Fruit fly (Drosophila melanogaster) whole organism, adult: ENCODE results near the gene CG15818.

ENCODE experiments used
- CG11617 ChIP-seq: fragments of 200-800 bp; sonication (Bioruptor generic); optimal IDR thresholded peaks from 2 replicates; lab custom pipeline; 2017; ENCODE audit warnings: mild to moderate bottlenecking, missing biosample characterization, missing genetic modification reagents, missing genetic modification characterization
- CG12768 ChIP-seq: fragments of 200-800 bp; sonication (Bioruptor generic); optimal IDR thresholded peaks from 2 replicates; lab custom pipeline; 2017; ENCODE audit warnings: missing biosample characterization, missing genetic modification characterization, mild to moderate bottlenecking, moderate library complexity, missing genetic modification reagents
- CG14711 ChIP-seq: fragments of 200-800 bp; sonication (Bioruptor generic); optimal IDR thresholded peaks from 2 replicates; lab custom pipeline; 2018; ENCODE audit warnings: missing biosample characterization, mild to moderate bottlenecking, missing genetic modification characterization, moderate library complexity
- CG1620 ChIP-seq: fragments of 200-800 bp; sonication (Bioruptor generic); optimal IDR thresholded peaks from 2 replicates; lab custom pipeline; 2016; ENCODE audit warnings: missing biosample characterization, missing genetic modification characterization
- CG33017 ChIP-seq: fragments of 200-800 bp; sonication (Bioruptor generic); optimal IDR thresholded peaks from 2 replicates; lab custom pipeline; 2018; ENCODE audit warnings: missing biosample characterization, mild to moderate bottlenecking, missing genetic modification characterization, moderate library complexity
- CG5204 ChIP-seq: fragments of 200-800 bp; sonication (Bioruptor generic); optimal IDR thresholded peaks from 2 replicates; lab custom pipeline; 2016; ENCODE audit warnings: missing biosample characterization, missing genetic modification characterization
- CG7045 ChIP-seq: fragments of 200-800 bp; sonication (Bioruptor generic); optimal IDR thresholded peaks from 2 replicates; lab custom pipeline; 2017; ENCODE audit warnings: missing biosample characterization, mild to moderate bottlenecking, missing genetic modification characterization
- CG7101 ChIP-seq: fragments of 200-800 bp; sonication (Bioruptor generic); optimal IDR thresholded peaks from 2 replicates; lab custom pipeline; 2018; ENCODE audit warnings: missing biosample characterization, mild to moderate bottlenecking, missing genetic modification characterization, moderate library complexity
- Clk ChIP-seq: fragments of 200-800 bp; sonication (Bioruptor generic); optimal IDR thresholded peaks from 2 replicates; lab custom pipeline; 2017; ENCODE audit warnings: missing biosample characterization, missing genetic modification characterization
- Crg-1 ChIP-seq: fragments of 200-800 bp; sonication (Bioruptor generic); optimal IDR thresholded peaks from 2 replicates; lab custom pipeline; 2016; ENCODE audit warnings: missing biosample characterization, missing genetic modification characterization
- Hr96 ChIP-seq: fragments of 200-800 bp; sonication (Bioruptor generic); optimal IDR thresholded peaks from 2 replicates; lab custom pipeline; 2016; ENCODE audit warnings: missing biosample characterization, missing genetic modification characterization
- Mnt ChIP-seq: fragments of 200-800 bp; sonication (Bioruptor generic); optimal IDR thresholded peaks from 2 replicates; lab custom pipeline; 2016; ENCODE audit warnings: missing biosample characterization, mild to moderate bottlenecking, missing genetic modification characterization
- bab1 ChIP-seq: fragments of 200-800 bp; sonication (Bioruptor generic); optimal IDR thresholded peaks from 3 replicates; lab custom pipeline; 2019; ENCODE audit warnings: missing biosample characterization, mild to moderate bottlenecking, missing genetic modification characterization, moderate library complexity
- cic ChIP-seq: fragments of 200-800 bp; sonication (Bioruptor generic); optimal IDR thresholded peaks from 2 replicates; lab custom pipeline; 2017; ENCODE audit warnings: missing biosample characterization, mild to moderate bottlenecking, missing genetic modification characterization, moderate library complexity
- cnc ChIP-seq, 2 experiments: fragments of >200 bp; optimal IDR thresholded peaks; 2 replicates each; lab custom pipeline; 2017
- kay ChIP-seq: fragments of 200-800 bp; sonication (Bioruptor generic); peaks from one replicate; lab custom pipeline; 2016; ENCODE audit warnings: missing biosample characterization, missing genetic modification characterization, borderline replicate concordance
- ovo ChIP-seq: fragments of 200-800 bp; sonication (Bioruptor generic); optimal IDR thresholded peaks from 2 replicates; lab custom pipeline; 2016; ENCODE audit warnings: missing biosample characterization, missing genetic modification characterization
- pad ChIP-seq: fragments of 200-800 bp; sonication (Bioruptor generic); optimal IDR thresholded peaks from 3 replicates; lab custom pipeline; 2017; ENCODE audit warnings: missing biosample characterization, missing genetic modification characterization, mild to moderate bottlenecking, moderate library complexity, missing genetic modification reagents
- tj ChIP-seq: fragments of 200-800 bp; sonication (Bioruptor generic); optimal IDR thresholded peaks from 3 replicates; lab custom pipeline; 2017; ENCODE audit warnings: missing biosample characterization, mild to moderate bottlenecking, missing genetic modification characterization, moderate library complexity
- toe ChIP-seq: fragments of 200-800 bp; sonication (Bioruptor generic); optimal IDR thresholded peaks from 2 replicates; lab custom pipeline; 2016; ENCODE audit warnings: missing biosample characterization, missing genetic modification characterization

The CG15818 gene

dm6 chr2L:7419408-7420304 is 8.9 kb downstream of the CG15818 start:
- TF ChIP-seq CG7045 (GFP tag; lab: Kevin White, UChicago) (no peak), CG33017 (tag; lab: Kevin White, UChicago) (no peak), CG12768 (GFP tag; lab: Kevin White, UChicago) (no peak), CG1620 (GFP tag; lab: Kevin White, UChicago) (no peak), tj (GFP tag; lab: Kevin White, UChicago) (peak; percentile 78)

DNA sequence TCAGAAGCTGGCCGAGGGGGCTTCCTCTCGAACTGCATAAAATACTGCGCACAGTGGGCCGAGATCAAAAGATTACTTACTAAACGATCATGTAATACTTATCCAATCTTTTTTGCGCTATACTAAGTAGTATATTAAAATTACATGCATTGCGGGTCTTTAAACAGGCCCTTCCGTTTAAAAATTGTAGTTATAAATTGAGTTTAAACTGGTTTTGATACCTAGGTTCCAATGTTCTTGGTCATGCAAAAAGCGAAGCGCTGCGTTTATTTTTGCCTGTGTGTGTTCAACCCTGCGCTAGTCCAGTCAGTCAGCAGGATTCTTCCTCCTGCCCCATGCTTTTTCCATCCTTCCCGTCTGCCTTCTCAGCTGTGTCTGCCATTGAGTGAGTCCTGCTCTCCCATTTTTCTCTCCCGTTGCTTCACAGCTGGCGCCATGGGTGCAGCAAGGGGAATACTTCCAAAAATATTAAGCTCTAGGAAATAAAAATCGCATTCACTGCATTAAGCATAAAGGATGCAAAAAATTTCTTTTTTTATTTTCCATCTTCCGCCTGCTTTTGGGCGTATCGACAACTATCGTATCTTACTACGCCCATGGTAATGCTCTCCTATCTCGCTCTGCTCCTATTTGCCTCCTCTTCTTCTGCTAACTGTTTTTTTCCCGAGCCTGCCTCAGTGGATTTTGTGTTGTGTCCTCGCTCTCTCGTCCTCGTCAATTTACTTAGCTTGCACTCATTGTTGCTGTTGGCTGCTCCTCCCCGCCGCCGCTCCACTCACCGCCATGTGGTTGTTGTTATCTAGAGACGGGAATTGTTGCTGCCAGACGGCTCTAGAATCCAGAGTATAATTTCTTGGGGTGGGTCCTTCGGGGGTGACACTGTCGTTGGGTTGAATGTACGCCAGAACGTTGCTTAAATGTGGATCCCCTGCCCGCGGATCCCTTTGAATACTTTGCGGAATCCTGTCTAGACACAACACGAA is 9.9 kb downstream of the CG15818 start:
- no peak for TF ChIP-seq Hr96 (GFP tag; lab: Kevin White, UChicago)
- no peak for TF ChIP-seq pad (GFP tag; lab: Kevin White, UChicago)
- no peak for TF ChIP-seq ovo (GFP tag; lab: Kevin White, UChicago)
- no peak for TF ChIP-seq toe
- no peak for TF ChIP-seq Mnt (GFP tag; lab: Kevin White, UChicago)
- peak; percentile 48 for TF ChIP-seq CG33017 (tag; lab: Kevin White, UChicago)
- no peak for TF ChIP-seq tj (GFP tag; lab: Kevin White, UChicago)

DNA sequence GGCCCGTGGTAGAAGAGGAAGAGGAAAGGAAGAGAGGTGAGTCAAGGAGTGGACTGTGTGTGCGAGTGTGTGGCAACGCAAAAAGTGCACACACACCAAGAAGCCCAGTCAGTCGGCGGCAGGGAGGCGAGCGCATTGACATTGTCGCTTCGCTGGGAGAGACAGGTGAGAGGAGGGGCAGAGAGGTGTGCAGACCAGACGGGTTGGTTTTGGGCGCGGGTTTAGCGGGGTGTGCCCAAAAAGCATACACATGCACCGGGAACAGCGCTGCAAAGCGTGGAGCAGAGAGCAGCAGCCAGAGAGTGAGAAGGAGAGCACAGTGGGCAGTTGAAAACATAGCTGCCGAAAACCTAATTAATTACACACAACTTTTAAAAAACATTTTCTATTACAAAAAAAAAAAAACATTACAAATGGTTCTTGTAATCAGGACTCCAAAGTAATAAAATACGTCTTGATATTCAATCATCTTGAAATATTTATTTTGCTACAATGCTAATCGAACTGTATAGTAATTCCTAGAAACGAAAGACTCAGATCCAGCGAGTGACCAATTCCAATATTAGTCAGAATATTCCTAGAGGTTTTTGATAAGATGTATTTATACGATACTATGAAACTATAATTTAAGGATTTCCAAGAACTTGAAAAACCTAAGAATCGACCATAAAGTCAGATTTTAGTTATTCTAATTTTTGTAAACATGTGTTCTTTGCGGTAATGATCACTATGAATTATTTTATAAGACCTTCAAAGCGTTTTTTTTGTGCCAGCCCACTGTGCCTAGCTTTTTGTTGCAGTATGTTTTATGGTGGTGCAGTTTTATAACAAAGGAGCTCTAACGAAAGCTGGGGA is 11.9 kb downstream of the CG15818 start:
- TF ChIP-seq CG5204 (GFP tag; lab: Kevin White, UChicago), result peak; percentile 37
- no peak for TF ChIP-seq Hr96 (GFP tag; lab: Kevin White, UChicago)
- TF ChIP-seq CG7101 (tag; lab: Kevin White, UChicago), result peak; percentile 18
- TF ChIP-seq tj (GFP tag; lab: Kevin White, UChicago), result peak; percentile 72
- TF ChIP-seq toe, result peak; percentile 1
- TF ChIP-seq Crg-1 (GFP tag; lab: Kevin White, UChicago), result no peak
- peak; percentile 35 for TF ChIP-seq Mnt (GFP tag; lab: Kevin White, UChicago)
- peak; percentile 87 for TF ChIP-seq kay

- peak; percentile 74 for TF ChIP-seq CG14711 (tag; lab: Kevin White, UChicago)
- peak; percentile 83 for TF ChIP-seq Mnt (GFP tag; lab: Kevin White, UChicago)
- no peak for TF ChIP-seq kay
- TF ChIP-seq Crg-1 (GFP tag; lab: Kevin White, UChicago), result peak; percentile 29
- TF ChIP-seq CG11617, result peak; percentile 41
- peak; percentile 34 for TF ChIP-seq Clk
- peak; percentile 23 for TF ChIP-seq CG33017 (tag; lab: Kevin White, UChicago)
- TF ChIP-seq CG12768 (GFP tag; lab: Kevin White, UChicago), result peak; percentile 72
- TF ChIP-seq CG5204 (GFP tag; lab: Kevin White, UChicago), result no peak
- TF ChIP-seq CG1620 (GFP tag; lab: Kevin White, UChicago), result peak; percentile 32
- peak; percentile 56 for TF ChIP-seq ovo (GFP tag; lab: Kevin White, UChicago)
- TF ChIP-seq Hr96 (GFP tag; lab: Kevin White, UChicago), result peak; percentile 77
- peak; percentile 65 for TF ChIP-seq tj (GFP tag; lab: Kevin White, UChicago)
- TF ChIP-seq CG7101 (tag; lab: Kevin White, UChicago), result peak; percentile 66
- no peak for TF ChIP-seq cnc (optimal IDR thresholded peaks at IDR 0.05; lab: Kevin White, UChicago)
- peak; percentile 71 for TF ChIP-seq bab1 (GFP tag; lab: Kevin White, UChicago)
- TF ChIP-seq CG7045 (GFP tag; lab: Kevin White, UChicago), result peak; percentile 68
- peak; percentile 61 for TF ChIP-seq toe
- peak; percentile 78 for TF ChIP-seq cic
- peak; percentile 100 for TF ChIP-seq pad (GFP tag; lab: Kevin White, UChicago)
These were observed 12.7 kb downstream of the CG15818 start for dm6 chr2L:7423333-7423895.

DNA sequence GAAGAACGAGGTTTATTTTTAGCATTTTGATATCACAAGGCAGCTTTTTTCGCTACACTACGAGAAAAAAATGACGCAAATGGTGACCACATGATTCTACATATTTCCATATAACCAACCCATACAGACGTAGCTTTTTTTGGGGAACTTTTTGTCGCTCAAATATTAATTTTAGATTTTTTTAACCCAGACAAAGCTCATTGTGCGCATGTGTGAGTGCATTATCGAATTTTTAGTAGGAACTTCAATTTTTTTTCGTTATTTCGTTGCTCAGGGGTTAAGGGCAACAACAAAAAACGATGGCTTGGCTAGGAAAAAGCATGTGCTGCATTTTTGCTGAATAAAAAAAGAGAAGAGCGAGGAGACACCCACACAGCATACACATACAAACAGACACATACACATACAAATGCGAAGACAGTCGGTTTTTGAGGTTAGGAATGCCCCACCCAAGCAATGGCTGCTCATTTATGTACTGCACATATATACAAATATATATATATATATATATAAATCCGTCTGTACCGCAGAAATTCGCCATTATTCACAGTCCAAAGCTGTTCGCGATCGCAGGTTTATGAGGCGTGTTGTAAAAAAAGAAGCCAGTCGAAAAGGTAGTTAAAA is 13.7 kb downstream of the CG15818 start:
- TF ChIP-seq Hr96 (GFP tag; lab: Kevin White, UChicago), result no peak
- TF ChIP-seq CG7101 (tag; lab: Kevin White, UChicago), result no peak
- TF ChIP-seq tj (GFP tag; lab: Kevin White, UChicago), result peak; percentile 89
